Worm (Caenorhabditis elegans) whole organism, L2 larva: ENCODE data around the gene srbc-1.

Experiments used
- C34F6.9 ChIP-seq: fragments of 150-350 bp; optimal IDR thresholded peaks from 2 replicates; lab custom pipeline; 2014; ENCODE audit warnings: missing biosample characterization, missing genetic modification characterization
- F13H6.1 ChIP-seq: sonication (generic microtip); optimal IDR thresholded peaks from 2 replicates; lab custom pipeline; 2016; ENCODE audit warnings: missing genetic modification characterization, missing compliant biosample characterization
- ZK546.5 ChIP-seq: sonication (generic microtip); optimal IDR thresholded peaks from 2 replicates; lab custom pipeline; 2017; ENCODE audit warnings: missing biosample characterization, missing genetic modification characterization
- alr-1 ChIP-seq: fragments of 150-350 bp; optimal IDR thresholded peaks from 2 replicates; lab custom pipeline; 2014; ENCODE audit warnings: missing biosample characterization, missing genetic modification characterization
- crh-2 ChIP-seq: sonication (generic microtip); optimal IDR thresholded peaks from 2 replicates; lab custom pipeline; 2017; ENCODE audit warnings: missing biosample characterization, missing genetic modification characterization
- dmd-4 ChIP-seq: sonication (generic microtip); optimal IDR thresholded peaks from 2 replicates; lab custom pipeline; 2017; ENCODE audit warnings: missing biosample characterization, missing genetic modification characterization
- egl-27 ChIP-seq: sonication (generic microtip); optimal IDR thresholded peaks from 3 replicates; lab custom pipeline; 2017; ENCODE audit warnings: missing biosample characterization, missing genetic modification reagents, missing genetic modification characterization
- gmeb-1 ChIP-seq: fragments of 150-350 bp; optimal IDR thresholded peaks from 2 replicates; lab custom pipeline; 2014; ENCODE audit warnings: missing biosample characterization, missing genetic modification characterization
- lin-11 ChIP-seq: fragments of 150-350 bp; sonication (generic microtip); optimal IDR thresholded peaks from 2 replicates; lab custom pipeline; 2014; ENCODE audit warnings: missing biosample characterization, missing genetic modification characterization, inconsistent platforms, mixed read lengths
- lin-13 ChIP-seq: fragments of 150-350 bp; optimal IDR thresholded peaks from 2 replicates; lab custom pipeline; 2014; ENCODE audit warnings: missing biosample characterization, missing genetic modification reagents, missing genetic modification characterization
- lin-39 ChIP-seq: fragments of 150-350 bp; optimal IDR thresholded peaks from 2 replicates; lab custom pipeline; 2014; ENCODE audit warnings: missing biosample characterization, missing genetic modification reagents, missing genetic modification characterization
- lsy-2 ChIP-seq, 2 experiments: fragments of 150-350 bp in 1 of 2; sonication (generic microtip) in 1 of 2; optimal IDR thresholded peaks; 2 replicates each; lab custom pipeline; 2014 to 2017; ENCODE audit warnings: missing biosample characterization in 2 of 2, missing genetic modification characterization in 2 of 2
- mbf-1 ChIP-seq: sonication (generic microtip); optimal IDR thresholded peaks from 2 replicates; lab custom pipeline; 2017; ENCODE audit warnings: missing biosample characterization, missing genetic modification characterization
- mdl-1 ChIP-seq, 2 experiments: fragments of 150-350 bp in 1 of 2; sonication (generic microtip) in 1 of 2; optimal IDR thresholded peaks; 2 replicates each; lab custom pipeline; 2017; ENCODE audit warnings: missing biosample characterization in 2 of 2, missing genetic modification characterization in 2 of 2
- nhr-12 ChIP-seq: fragments of 150-350 bp; optimal IDR thresholded peaks from 2 replicates; lab custom pipeline; 2014; ENCODE audit warnings: missing biosample characterization, missing genetic modification characterization
- nhr-21 ChIP-seq: fragments of 150-350 bp; optimal IDR thresholded peaks from 2 replicates; lab custom pipeline; 2014; ENCODE audit warnings: missing biosample characterization, missing genetic modification characterization
- nhr-237 ChIP-seq: fragments of 150-350 bp; optimal IDR thresholded peaks from 2 replicates; lab custom pipeline; 2014; ENCODE audit warnings: missing biosample characterization, missing genetic modification characterization
- nhr-25 ChIP-seq: fragments of 150-350 bp; sonication (generic microtip); optimal IDR thresholded peaks from 3 replicates; lab custom pipeline; 2014; ENCODE audit warnings: missing biosample characterization, missing genetic modification characterization
- nhr-6 ChIP-seq: fragments of 150-350 bp; optimal IDR thresholded peaks from 2 replicates; lab custom pipeline; 2014; ENCODE audit warnings: missing biosample characterization, missing genetic modification characterization
- peb-1 ChIP-seq: fragments of 150-350 bp; optimal IDR thresholded peaks from 2 replicates; lab custom pipeline; 2014; ENCODE audit warnings: missing biosample characterization, missing genetic modification characterization
- sem-4 ChIP-seq: fragments of 150-350 bp; optimal IDR thresholded peaks from 2 replicates; lab custom pipeline; 2014; ENCODE audit warnings: missing biosample characterization, missing genetic modification reagents, missing genetic modification characterization
- sma-3 ChIP-seq: sonication (generic microtip); optimal IDR thresholded peaks from 2 replicates; lab custom pipeline; 2016; ENCODE audit warnings: missing genetic modification reagents, missing genetic modification characterization, missing compliant biosample characterization
- sma-9 ChIP-seq, 2 experiments: fragments of 150-350 bp in 1 of 2; sonication (generic microtip) in 1 of 2; optimal IDR thresholded peaks; 2 replicates each; lab custom pipeline; 2014 to 2016; ENCODE audit warnings: missing genetic modification characterization in 2 of 2, mild to moderate bottlenecking in 1 of 2, missing biosample characterization in 1 of 2, missing compliant biosample characterization in 1 of 2, missing genetic modification reagents in 1 of 2, moderate library complexity in 1 of 2
- snpc-4 ChIP-seq: fragments of 150-350 bp; optimal IDR thresholded peaks from 2 replicates; lab custom pipeline; 2014; ENCODE audit warnings: missing biosample characterization, missing genetic modification characterization
- unc-39 ChIP-seq: fragments of 150-350 bp; optimal IDR thresholded peaks from 2 replicates; lab custom pipeline; 2014; ENCODE audit warnings: missing biosample characterization, missing genetic modification characterization
- unc-55 ChIP-seq: fragments of 150-350 bp; sonication (generic microtip); optimal IDR thresholded peaks from 3 replicates; lab custom pipeline; 2014; ENCODE audit warnings: missing biosample characterization, missing genetic modification reagents, missing genetic modification characterization
- unc-62 ChIP-seq: fragments of 150-350 bp; optimal IDR thresholded peaks from 2 replicates; lab custom pipeline; 2014; ENCODE audit warnings: missing biosample characterization, missing genetic modification reagents, missing genetic modification characterization

srbc-1 gene

ce11 chrV:3301898-3302297, at the start of gene srbc-1:
srbc-1 (minus strand) TSS chrV:3301998.
- TF ChIP-seq lsy-2 (tag; optimal IDR thresholded peaks at IDR 0.05; lab: Kevin White, UChicago) (no peak), lin-13 (GFP tag; lab: Kevin White, UChicago) (no peak), alr-1 (no peak), sma-3 (GFP tag; lab: Kevin White, UChicago) (no peak), unc-55 (GFP tag; lab: Kevin White, UChicago) (no peak), peb-1 (tag; lab: Kevin White, UChicago) (no peak), egl-27 (tag; lab: Kevin White, UChicago) (no peak), nhr-21 (tag; lab: Kevin White, UChicago) (no peak), mbf-1 (tag; lab: Kevin White, UChicago) (no peak), nhr-237 (tag; lab: Kevin White, UChicago) (no peak), crh-2 (tag; lab: Kevin White, UChicago) (no peak), lin-11 (tag; lab: Kevin White, UChicago) (no peak), nhr-6 (tag; lab: Kevin White, UChicago) (no peak)

ce11 chrV:3351266-3351665, 49.5 kb upstream of the srbc-1 start, which contains the start of gene str-63:
str-63 (plus strand) TSS chrV:3351566.
- TF ChIP-seq peb-1 (tag; lab: Kevin White, UChicago) (no peak), lsy-2 (tag; optimal IDR thresholded peaks at IDR 0.05; lab: Kevin White, UChicago) (no peak), mdl-1 (tag; optimal IDR thresholded peaks at IDR 0.05; lab: Kevin White, UChicago) (no peak), unc-39 (tag; lab: Kevin White, UChicago) (no peak), mbf-1 (tag; lab: Kevin White, UChicago) (no peak), unc-62 (GFP tag; lab: Kevin White, UChicago) (no peak), crh-2 (tag; lab: Kevin White, UChicago) (no peak), alr-1 (no peak), nhr-12 (tag; lab: Kevin White, UChicago) (no peak), lin-39 (no peak), gmeb-1 (tag; lab: Kevin White, UChicago) (no peak), nhr-21 (tag; lab: Kevin White, UChicago) (no peak), nhr-6 (tag; lab: Kevin White, UChicago) (no peak)
- TF ChIP-seq, all 48 proteins: peak for 0

- TF ChIP-seq unc-39 (tag; lab: Kevin White, UChicago) (no peak), sma-9 (GFP tag; optimal IDR thresholded peaks at IDR 0.05; lab: Kevin White, UChicago) (peak; percentile 25), sma-9 (tag; optimal IDR thresholded peaks at IDR 0.05; lab: Kevin White, UChicago) (no peak)
These were observed 48.1 kb upstream of the srbc-1 start, which contains the start of gene C17B7.15 for ce11 chrV:3349877-3350276. C17B7.15 (plus strand) TSS chrV:3350177.

ce11 chrV:3347486-3347885, 45.7 kb upstream of the srbc-1 start:
- TF ChIP-seq sma-9 (GFP tag; optimal IDR thresholded peaks at IDR 0.05; lab: Kevin White, UChicago), result peak; percentile 88
- TF ChIP-seq sma-9 (tag; optimal IDR thresholded peaks at IDR 0.05; lab: Kevin White, UChicago), result no peak
- TF ChIP-seq F13H6.1, result peak; percentile 57
- no peak for TF ChIP-seq C34F6.9 (tag; lab: Kevin White, UChicago)
- peak in 1 of 2 experiments; percentile 36 for TF ChIP-seq lsy-2 (tag; optimal IDR thresholded peaks at IDR 0.05; lab: Kevin White, UChicago)

DNA sequence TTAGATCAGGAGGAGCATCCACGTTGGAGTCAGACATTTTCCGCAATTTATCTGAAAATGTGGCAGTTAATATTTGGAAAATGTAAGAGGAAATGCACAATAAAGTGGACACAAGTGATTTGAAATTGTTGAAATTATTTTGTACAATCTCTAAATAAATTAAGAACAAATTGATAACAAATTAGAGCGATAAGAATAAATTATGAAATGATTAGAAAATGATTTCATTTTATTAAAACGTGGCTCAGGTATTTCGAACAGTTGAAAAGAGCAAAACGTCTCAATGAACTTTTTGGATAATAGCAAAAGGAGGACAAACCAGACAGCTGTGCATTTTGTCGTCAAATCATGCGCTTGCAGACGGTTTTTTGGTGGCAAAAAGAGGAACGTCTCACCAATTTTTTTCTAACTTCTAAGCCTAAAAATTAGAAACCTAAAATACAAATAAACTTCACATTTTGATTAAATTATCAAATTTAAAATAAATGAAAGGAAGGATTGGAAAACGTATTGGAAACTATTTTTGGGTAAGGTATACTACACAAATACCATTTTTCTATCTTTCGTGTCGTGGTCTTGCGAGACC, 44.7 kb upstream of the srbc-1 start, which contains the start of gene fbxa-65:
TSS of gene fbxa-65 (minus strand) at position 51 of the 586 bp plus-strand sequence.
- TF ChIP-seq lsy-2 (tag; optimal IDR thresholded peaks at IDR 0.05; lab: Kevin White, UChicago), result peak in 1 of 2 experiments; percentile 19
- TF ChIP-seq sma-3 (GFP tag; lab: Kevin White, UChicago), result no peak
- no peak for TF ChIP-seq dmd-4
- peak; percentile 7 for TF ChIP-seq sma-9 (GFP tag; optimal IDR thresholded peaks at IDR 0.05; lab: Kevin White, UChicago)
- no peak for TF ChIP-seq sma-9 (tag; optimal IDR thresholded peaks at IDR 0.05; lab: Kevin White, UChicago)
- TF ChIP-seq nhr-25, result no peak
- TF ChIP-seq sem-4 (tag; lab: Kevin White, UChicago), result no peak
- TF ChIP-seq mbf-1 (tag; lab: Kevin White, UChicago), result no peak
- TF ChIP-seq C34F6.9 (tag; lab: Kevin White, UChicago), result peak; percentile 22
- TF ChIP-seq snpc-4, result no peak
- TF ChIP-seq, all 48 proteins: peak for 3

ce11 chrV:3344001-3344400, 42.2 kb upstream of the srbc-1 start:
- TF ChIP-seq ZK546.5 (no peak), sma-9 (GFP tag; optimal IDR thresholded peaks at IDR 0.05; lab: Kevin White, UChicago) (peak; percentile 91), sma-9 (tag; optimal IDR thresholded peaks at IDR 0.05; lab: Kevin White, UChicago) (no peak), F13H6.1 (peak; percentile 80), mdl-1 (tag; optimal IDR thresholded peaks at IDR 0.05; lab: Kevin White, UChicago) (no peak)
